Worm (Caenorhabditis elegans) whole organism, L1 larva: ENCODE data around the gene mrpl-42.

Experiments
- ces-1 ChIP-seq: fragments of 150-350 bp; optimal IDR thresholded peaks from 2 replicates; lab custom pipeline; 2014; ENCODE audit warnings: missing biosample characterization, missing genetic modification reagents, missing genetic modification characterization
- fkh-4 ChIP-seq: sonication (generic microtip); optimal IDR thresholded peaks from 2 replicates; lab custom pipeline; 2016; ENCODE audit warnings: missing compliant biosample characterization, missing genetic modification characterization, borderline replicate concordance
- isw-1 ChIP-seq: fragments of 200-800 bp; sonication (Bioruptor generic); IDR thresholded peaks from 2 replicates; pipeline ENCODE4 v1.3.6; 2022; ENCODE audit warnings: missing genetic modification characterization, missing compliant biosample characterization
- lin-39 ChIP-seq: fragments of 150-350 bp; optimal IDR thresholded peaks from 2 replicates; lab custom pipeline; 2014; ENCODE audit warnings: missing biosample characterization, missing genetic modification reagents, missing genetic modification characterization
- mdl-1 ChIP-seq, 2 experiments: fragments of 150-350 bp; optimal IDR thresholded peaks; 2 replicates each; lab custom pipeline; 2014 to 2017; ENCODE audit warnings: missing biosample characterization in 2 of 2, missing genetic modification characterization in 2 of 2, inconsistent platforms in 1 of 2
- swsn-7 ChIP-seq: sonication (generic microtip); optimal IDR thresholded peaks from 2 replicates; lab custom pipeline; 2016; ENCODE audit warnings: missing genetic modification characterization, missing compliant biosample characterization
- unc-86 ChIP-seq: sonication (generic microtip); optimal IDR thresholded peaks from 2 replicates; lab custom pipeline; 2016; ENCODE audit warnings: missing genetic modification characterization, missing compliant biosample characterization

ce11 chrIV:9100835-9101234, 6.6 kb upstream of the mrpl-42 start:
- no peak for TF ChIP-seq isw-1 (GFP tag; lab: Robert Waterston, UW)
- TF ChIP-seq fkh-4 (tag; lab: Kevin White, UChicago): no peak
- no peak for TF ChIP-seq swsn-7
- TF ChIP-seq mdl-1 (tag; optimal IDR thresholded peaks at IDR 0.05; lab: Kevin White, UChicago): no peak
- TF ChIP-seq lin-39 (tag; lab: Kevin White, UChicago): no peak
- no peak for TF ChIP-seq unc-86 (tag; lab: Kevin White, UChicago)
- TF ChIP-seq ces-1 (GFP tag; lab: Kevin White, UChicago): no peak
